Fruit fly (Drosophila melanogaster): ENCODE measurements around the gene sv.

dm6 chr4:1106114-1106513 lies 17.5 kb downstream of the sv start:
- no peak for TF ChIP-seq EcR (GFP tag; optimal IDR thresholded peaks at IDR 0.05)
- no peak for TF ChIP-seq CG14655 (GFP tag; optimal IDR thresholded peaks at IDR 0.05)
- TF ChIP-seq CG10348 (GFP tag; IDR thresholded peaks at IDR 0.05): no peak
- no peak for TF ChIP-seq CG4496 (GFP tag; IDR thresholded peaks at IDR 0.05)
- no peak for TF ChIP-seq CG13204 (GFP tag; optimal IDR thresholded peaks at IDR 0.05)
- TF ChIP-seq CG9948 (tag; optimal IDR thresholded peaks at IDR 0.05): no peak
- no peak for TF ChIP-seq Pif1A (GFP tag; optimal IDR thresholded peaks at IDR 0.05)
- TF ChIP-seq CG12605 (GFP tag; IDR thresholded peaks at IDR 0.05): no peak
